Worm (Caenorhabditis elegans): ENCODE results near the gene iff-1.

The iff-1 gene

ce11 chrIII:9782483-9783081 lies 35.6 kb upstream of the iff-1 start, which contains the start of gene R10E11.6:
Gene R10E11.6 (plus strand): TSS chrIII:9783006.
- TF ChIP-seq blmp-1 (tag; optimal IDR thresholded peaks at IDR 0.05) (no peak), ztf-11 (tag; optimal IDR thresholded peaks at IDR 0.05) (no peak), unc-39 (tag; optimal IDR thresholded peaks at IDR 0.05) (no peak), ceh-43 (GFP tag; optimal IDR thresholded peaks at IDR 0.05) (no peak), ham-2 (GFP tag; optimal IDR thresholded peaks at IDR 0.05) (no peak), tbx-8 (GFP tag; optimal IDR thresholded peaks at IDR 0.05) (no peak), nhr-76 (tag; optimal IDR thresholded peaks at IDR 0.05) (no peak), cnd-1 (tag; optimal IDR thresholded peaks at IDR 0.05) (no peak), snpc-4 (tag; optimal IDR thresholded peaks at IDR 0.05) (no peak), hlh-1 (tag; optimal IDR thresholded peaks at IDR 0.05) (no peak), ceh-83 (GFP tag; optimal IDR thresholded peaks at IDR 0.05) (no peak), unc-62 (GFP tag; optimal IDR thresholded peaks at IDR 0.05) (no peak), nhr-237 (tag; optimal IDR thresholded peaks at IDR 0.05) (no peak)

- no peak for TF ChIP-seq elt-3 (tag; optimal IDR thresholded peaks at IDR 0.05)
- no peak for TF ChIP-seq drap-1 (GFP tag; optimal IDR thresholded peaks at IDR 0.05)
- no peak for TF ChIP-seq blmp-1 (tag; optimal IDR thresholded peaks at IDR 0.05)
- TF ChIP-seq pha-4 (tag; optimal IDR thresholded peaks at IDR 0.05) = no peak
- no peak for TF ChIP-seq nhr-2 (tag; optimal IDR thresholded peaks at IDR 0.05)
- TF ChIP-seq elt-1 (tag; optimal IDR thresholded peaks at IDR 0.05; ENCODE audit: borderline replicate concordance, insufficient read depth) = no peak
- no peak for TF ChIP-seq ceh-39 (tag; optimal IDR thresholded peaks at IDR 0.05)
- TF ChIP-seq ceh-43 (GFP tag; optimal IDR thresholded peaks at IDR 0.05) = no peak
- TF ChIP-seq sem-2 (GFP tag; optimal IDR thresholded peaks at IDR 0.05) = no peak
Measured at ce11 chrIII:9782011-9782436, 35.0 kb upstream of the iff-1 start, which contains the start of gene vha-2. Gene vha-2 (plus strand): TSS chrIII:9782164.

ce11 chrIII:9780665-9781304 lies 33.8 kb upstream of the iff-1 start, which contains the start of gene vha-1:
Gene vha-1 (plus strand): TSS chrIII:9781254.
- no peak for TF ChIP-seq ceh-43 (GFP tag; optimal IDR thresholded peaks at IDR 0.05)
- TF ChIP-seq nhr-237 (tag; optimal IDR thresholded peaks at IDR 0.05) = peak; percentile 81
- TF ChIP-seq lsy-2 (tag; optimal IDR thresholded peaks at IDR 0.05) = peak; percentile 91
- TF ChIP-seq M03D4.4 (tag; optimal IDR thresholded peaks at IDR 0.05) = peak; percentile 34
- TF ChIP-seq drap-1 (GFP tag; optimal IDR thresholded peaks at IDR 0.05) = peak; percentile 17
- TF ChIP-seq tbx-8 (GFP tag; optimal IDR thresholded peaks at IDR 0.05) = no peak
- TF ChIP-seq nhr-2 (tag; optimal IDR thresholded peaks at IDR 0.05) = no peak
- no peak for TF ChIP-seq mab-5 (tag; optimal IDR thresholded peaks at IDR 0.05)
- TF ChIP-seq mep-1 (tag; optimal IDR thresholded peaks at IDR 0.05) = peak; percentile 94
- no peak for TF ChIP-seq ztf-11 (tag; optimal IDR thresholded peaks at IDR 0.05)
- TF ChIP-seq cnd-1 (tag; optimal IDR thresholded peaks at IDR 0.05) = no peak
- peak; percentile 89 for TF ChIP-seq pha-4 (tag; optimal IDR thresholded peaks at IDR 0.05)
- no peak for TF ChIP-seq ham-2 (GFP tag; optimal IDR thresholded peaks at IDR 0.05)
- TF ChIP-seq unc-62 (GFP tag; optimal IDR thresholded peaks at IDR 0.05) = peak; percentile 60
- no peak for TF ChIP-seq nhr-28 (tag; optimal IDR thresholded peaks at IDR 0.05)
- TF ChIP-seq blmp-1 (tag; optimal IDR thresholded peaks at IDR 0.05) = no peak
- TF ChIP-seq snpc-4 (tag; optimal IDR thresholded peaks at IDR 0.05) = no peak
- no peak for TF ChIP-seq lin-32 (GFP tag; optimal IDR thresholded peaks at IDR 0.05)
- TF ChIP-seq nhr-12 (tag; optimal IDR thresholded peaks at IDR 0.05) = no peak
- TF ChIP-seq flh-1 (GFP tag; optimal IDR thresholded peaks at IDR 0.05) = no peak
- no peak for TF ChIP-seq sptf-1 (tag; optimal IDR thresholded peaks at IDR 0.05)
- TF ChIP-seq bed-3 (GFP tag; optimal IDR thresholded peaks at IDR 0.05) = no peak
- no peak for TF ChIP-seq mls-2 (tag; optimal IDR thresholded peaks at IDR 0.05)
- peak; percentile 45 for TF ChIP-seq ces-1 (GFP tag; optimal IDR thresholded peaks at IDR 0.05)
- TF ChIP-seq lin-13 (tag; optimal IDR thresholded peaks at IDR 0.05) = peak; percentile 85
- peak; percentile 32 for TF ChIP-seq hlh-1 (tag; optimal IDR thresholded peaks at IDR 0.05)
- no peak for TF ChIP-seq elt-1 (tag; optimal IDR thresholded peaks at IDR 0.05; ENCODE audit: borderline replicate concordance, insufficient read depth)
- peak; percentile 82 for TF ChIP-seq unc-120 (tag; optimal IDR thresholded peaks at IDR 0.05; ENCODE audit: poor library complexity, severe bottlenecking)
- no peak for TF ChIP-seq nhr-76 (tag; optimal IDR thresholded peaks at IDR 0.05)
- TF ChIP-seq ceh-83 (GFP tag; optimal IDR thresholded peaks at IDR 0.05) = no peak
- peak; percentile 86 for TF ChIP-seq ceh-39 (tag; optimal IDR thresholded peaks at IDR 0.05)
- TF ChIP-seq unc-39 (tag; optimal IDR thresholded peaks at IDR 0.05) = no peak
- no peak for TF ChIP-seq zip-8 (tag; optimal IDR thresholded peaks at IDR 0.05)

Data from whole organism, mixed stage, embryonic.